Fruit fly (Drosophila melanogaster) whole organism, embryonic: ENCODE measurements around the gene CG13314.

Experiments used
- CG13296 ChIP-seq: fragments of 200-800 bp; sonication (Bioruptor generic); optimal IDR thresholded peaks from 3 replicates; lab custom pipeline; 2018; ENCODE audit warnings: missing biosample characterization, mild to moderate bottlenecking, missing genetic modification characterization
- CG14860 ChIP-seq: fragments of 200-800 bp; sonication (Bioruptor generic); IDR thresholded peaks from 3 replicates; pipeline ENCODE4 v1.3.6; 2022; ENCODE audit warnings: missing biosample characterization, missing genetic modification characterization; ENCODE audit not compliant: partially characterized antibody
- CG18764 ChIP-seq: fragments of 200-800 bp; sonication (Bioruptor generic); optimal IDR thresholded peaks from 3 replicates; lab custom pipeline; 2016; ENCODE audit warnings: missing biosample characterization, missing genetic modification characterization
- CG2889 ChIP-seq: fragments of 200-800 bp; sonication (Bioruptor generic); IDR thresholded peaks from 3 replicates; pipeline ENCODE4 v1.3.6; 2022; ENCODE audit warnings: missing biosample characterization, missing genetic modification characterization
- CG6254 ChIP-seq: fragments of 200-800 bp; sonication (Bioruptor generic); optimal IDR thresholded peaks from 3 replicates; lab custom pipeline; 2017; ENCODE audit warnings: mild to moderate bottlenecking, missing biosample characterization, missing genetic modification reagents, missing genetic modification characterization
- CG6765 ChIP-seq: fragments of 200-800 bp; sonication (Bioruptor generic); optimal IDR thresholded peaks from 3 replicates; lab custom pipeline; 2017; ENCODE audit warnings: missing biosample characterization, mild to moderate bottlenecking, missing genetic modification characterization
- CG7556 ChIP-seq: fragments of 200-800 bp; sonication (Bioruptor generic); optimal IDR thresholded peaks from 2 replicates; lab custom pipeline; 2017; ENCODE audit warnings: missing biosample characterization, mild to moderate bottlenecking, missing genetic modification characterization
- NfI ChIP-seq: fragments of 200-800 bp; sonication (Bioruptor generic); optimal IDR thresholded peaks from 3 replicates; lab custom pipeline; 2018; ENCODE audit warnings: missing biosample characterization, mild to moderate bottlenecking, missing genetic modification characterization, moderate library complexity
- Vsx1 ChIP-seq: fragments of 200-800 bp; sonication (Bioruptor generic); optimal IDR thresholded peaks from 2 replicates; lab custom pipeline; 2017; ENCODE audit warnings: missing biosample characterization, mild to moderate bottlenecking, missing genetic modification characterization, missing genetic modification reagents
- aop ChIP-seq: fragments of 200-800 bp; sonication (Bioruptor generic); IDR thresholded peaks from 2 replicates; pipeline ENCODE4 v1.3.6; 2022; ENCODE audit warnings: missing biosample characterization, missing genetic modification characterization
- h ChIP-seq: fragments of >200 bp; optimal IDR thresholded peaks from 2 replicates; lab custom pipeline; 2017
- kay ChIP-seq: fragments of 200-800 bp; sonication (Bioruptor generic); optimal IDR thresholded peaks from 2 replicates; lab custom pipeline; 2016; ENCODE audit warnings: missing biosample characterization, missing genetic modification characterization

DNA sequence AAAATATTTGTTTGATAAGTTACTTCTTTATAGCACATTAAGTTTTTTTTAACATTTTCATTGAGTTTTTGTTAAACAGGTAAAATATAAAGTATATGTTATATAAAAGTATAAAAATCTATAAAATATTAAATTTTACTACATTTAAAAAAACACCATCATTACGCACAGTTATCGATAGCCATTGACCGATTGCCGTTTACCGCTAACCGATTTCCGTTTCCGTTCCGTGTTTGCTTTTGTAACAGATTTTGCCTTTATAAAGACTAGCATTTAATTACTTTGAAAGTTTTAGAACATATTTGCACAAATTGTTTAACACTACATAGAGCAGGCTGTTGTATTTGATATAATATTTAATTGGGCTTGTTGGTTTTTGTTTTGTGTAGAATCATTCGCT, 41.9 kb upstream of the CG13314 start:
- no peak for TF ChIP-seq Vsx1 (GFP tag; lab: Kevin White, UChicago)
- no peak for TF ChIP-seq CG13296 (GFP tag; lab: Kevin White, UChicago)
- TF ChIP-seq CG18764 (GFP tag; lab: Kevin White, UChicago), result no peak
- TF ChIP-seq h (lab: Kevin White, UChicago), result no peak
- no peak for TF ChIP-seq CG7556 (GFP tag; lab: Kevin White, UChicago)
- no peak for TF ChIP-seq kay (GFP tag; lab: Kevin White, UChicago)
- no peak for TF ChIP-seq CG14860 (GFP tag; lab: Robert Waterston, UW)
- no peak for TF ChIP-seq aop (GFP tag; lab: Robert Waterston, UW)
- no peak for TF ChIP-seq NfI
- no peak for TF ChIP-seq CG6765
- TF ChIP-seq CG6254, result no peak
- TF ChIP-seq CG2889, result no peak
